Fruit fly (Drosophila melanogaster) whole organism, embryonic: ENCODE measurements around the gene CG33687.

Experiments used
- Asciz ChIP-seq: fragments of 200-800 bp; sonication (Bioruptor generic); optimal IDR thresholded peaks from 2 replicates; lab custom pipeline; 2017; ENCODE audit warnings: missing biosample characterization, mild to moderate bottlenecking, missing genetic modification characterization, missing genetic modification reagents
- C15 ChIP-seq: fragments of 200-800 bp; sonication (Bioruptor generic); IDR thresholded peaks from 3 replicates; pipeline ENCODE4 v1.3.6; 2022; ENCODE audit warnings: missing biosample characterization, missing genetic modification characterization
- CG10147 ChIP-seq: fragments of 200-800 bp; sonication (Bioruptor generic); optimal IDR thresholded peaks from 2 replicates; lab custom pipeline; 2019; ENCODE audit warnings: missing biosample characterization, mild to moderate bottlenecking, missing genetic modification characterization, moderate library complexity
- CG11247 ChIP-seq: fragments of 200-800 bp; sonication (Bioruptor generic); IDR thresholded peaks from 2 replicates; pipeline ENCODE4 v1.3.6; 2022; ENCODE audit warnings: missing biosample characterization, missing genetic modification characterization
- CG11456 ChIP-seq: fragments of 200-800 bp; sonication (Bioruptor generic); IDR thresholded peaks from 3 replicates; pipeline ENCODE4 v1.3.6; 2022; ENCODE audit warnings: missing biosample characterization, missing genetic modification characterization
- CG11695 ChIP-seq: fragments of 200-800 bp; sonication (Bioruptor generic); IDR thresholded peaks from 3 replicates; pipeline ENCODE4 v1.3.6; 2022; ENCODE audit warnings: missing biosample characterization, missing genetic modification characterization
- CG12071 ChIP-seq: fragments of 200-800 bp; sonication (Bioruptor generic); optimal IDR thresholded peaks from 3 replicates; lab custom pipeline; 2018; ENCODE audit warnings: missing biosample characterization, mild to moderate bottlenecking, missing genetic modification characterization
- CG1233 ChIP-seq: fragments of 200-800 bp; sonication (Bioruptor generic); optimal IDR thresholded peaks from 4 replicates; lab custom pipeline; 2018; ENCODE audit warnings: missing biosample characterization, mild to moderate bottlenecking, missing genetic modification characterization
- CG14014 ChIP-seq: fragments of 200-800 bp; sonication (Bioruptor generic); IDR thresholded peaks from 2 replicates; pipeline ENCODE4 v1.3.6; 2022; ENCODE audit warnings: missing biosample characterization, missing genetic modification characterization
- CG14965 ChIP-seq: fragments of 200-800 bp; sonication (Bioruptor generic); optimal IDR thresholded peaks from 2 replicates; lab custom pipeline; 2016; ENCODE audit warnings: missing biosample characterization, missing genetic modification characterization, borderline replicate concordance
- CG16815 ChIP-seq: fragments of 200-800 bp; sonication (Bioruptor generic); optimal IDR thresholded peaks from 3 replicates; lab custom pipeline; 2017; ENCODE audit warnings: missing biosample characterization, mild to moderate bottlenecking, missing genetic modification characterization
- CG17359 ChIP-seq: fragments of 200-800 bp; sonication (Bioruptor generic); optimal IDR thresholded peaks from 3 replicates; lab custom pipeline; 2018; ENCODE audit warnings: missing biosample characterization, mild to moderate bottlenecking, missing genetic modification characterization, moderate library complexity
- CG17361 ChIP-seq: fragments of 200-800 bp; sonication (Bioruptor generic); IDR thresholded peaks from 3 replicates; pipeline ENCODE4 v1.3.6; 2022; ENCODE audit warnings: missing biosample characterization, missing genetic modification characterization
- CG17912 ChIP-seq: fragments of 200-800 bp; sonication (Bioruptor generic); optimal IDR thresholded peaks from 2 replicates; lab custom pipeline; 2018; ENCODE audit warnings: missing biosample characterization, mild to moderate bottlenecking, missing genetic modification characterization
- CG1792 ChIP-seq: fragments of 200-800 bp; sonication (Bioruptor generic); optimal IDR thresholded peaks from 2 replicates; lab custom pipeline; 2016; ENCODE audit warnings: missing biosample characterization, missing genetic modification characterization
- CG2889 ChIP-seq: fragments of 200-800 bp; sonication (Bioruptor generic); IDR thresholded peaks from 3 replicates; pipeline ENCODE4 v1.3.6; 2022; ENCODE audit warnings: missing biosample characterization, missing genetic modification characterization
- CG30403 ChIP-seq: fragments of 200-800 bp; sonication (Bioruptor generic); optimal IDR thresholded peaks from 3 replicates; lab custom pipeline; 2016; ENCODE audit warnings: missing biosample characterization, missing genetic modification characterization
- CG3281 ChIP-seq: fragments of 200-800 bp; sonication (Bioruptor generic); optimal IDR thresholded peaks from 3 replicates; lab custom pipeline; 2017; ENCODE audit warnings: missing biosample characterization, mild to moderate bottlenecking, missing genetic modification characterization
- CG34422 ChIP-seq: fragments of 200-800 bp; sonication (Bioruptor generic); IDR thresholded peaks from 3 replicates; pipeline ENCODE4 v1.3.6; 2022; ENCODE audit warnings: missing biosample characterization, missing genetic modification characterization
- CG3847 ChIP-seq: fragments of 200-800 bp; sonication (Bioruptor generic); IDR thresholded peaks from 2 replicates; pipeline ENCODE4 v1.3.6; 2022; ENCODE audit warnings: missing biosample characterization, missing genetic modification characterization
- CG4404 ChIP-seq: fragments of 200-800 bp; sonication (Bioruptor generic); IDR thresholded peaks from 2 replicates; pipeline ENCODE4 v1.3.6; 2022; ENCODE audit warnings: missing biosample characterization, missing genetic modification characterization
- CG9817 ChIP-seq: fragments of 200-800 bp; sonication (Bioruptor generic); optimal IDR thresholded peaks from 2 replicates; lab custom pipeline; 2018; ENCODE audit warnings: missing biosample characterization, mild to moderate bottlenecking, missing genetic modification characterization, moderate library complexity
- Chrac-16 ChIP-seq: fragments of 200-800 bp; sonication (Bioruptor generic); optimal IDR thresholded peaks from 3 replicates; lab custom pipeline; 2016; ENCODE audit warnings: missing biosample characterization, missing genetic modification characterization
- D19B ChIP-seq: fragments of 200-800 bp; sonication (Bioruptor generic); optimal IDR thresholded peaks from 2 replicates; lab custom pipeline; 2017; ENCODE audit warnings: missing biosample characterization, mild to moderate bottlenecking, missing genetic modification characterization
- Dad ChIP-seq: fragments of 200-800 bp; sonication (Bioruptor generic); optimal IDR thresholded peaks from 3 replicates; lab custom pipeline; 2016; ENCODE audit warnings: missing biosample characterization, missing genetic modification characterization
- Dip3 ChIP-seq: fragments of 200-800 bp; sonication (Bioruptor generic); optimal IDR thresholded peaks from 3 replicates; lab custom pipeline; 2016; ENCODE audit warnings: missing biosample characterization, missing genetic modification characterization
- Eip74EF ChIP-seq, 2 experiments: fragments of 200-800 bp in 1 of 2; fragments of >200 bp in 1 of 2; sonication (Bioruptor generic) in 1 of 2; optimal IDR thresholded peaks; 2 replicates each; lab custom pipeline; 2017 to 2019; ENCODE audit warnings: missing biosample characterization in 2 of 2, missing genetic modification characterization in 2 of 2, mild to moderate bottlenecking in 1 of 2, moderate library complexity in 1 of 2
- Ets65A ChIP-seq: fragments of 200-800 bp; sonication (Bioruptor generic); peaks from one replicate; lab custom pipeline; 2016; ENCODE audit warnings: missing biosample characterization, missing genetic modification characterization
- Fer3 ChIP-seq: fragments of 200-800 bp; sonication (Bioruptor generic); optimal IDR thresholded peaks from 2 replicates; lab custom pipeline; 2018; ENCODE audit warnings: missing biosample characterization, mild to moderate bottlenecking, missing genetic modification characterization, moderate library complexity
- HHEX ChIP-seq: fragments of 200-800 bp; sonication (Bioruptor generic); optimal IDR thresholded peaks from 3 replicates; lab custom pipeline; 2017; ENCODE audit warnings: missing biosample characterization, mild to moderate bottlenecking, missing genetic modification characterization, missing genetic modification reagents
- Hr51 ChIP-seq, 2 experiments: fragments of 200-800 bp; sonication (Bioruptor generic); optimal IDR thresholded peaks; 2 replicates in 1 of 2; 3 replicates in 1 of 2; lab custom pipeline; 2016 to 2018; ENCODE audit warnings: missing biosample characterization in 2 of 2, missing genetic modification characterization in 2 of 2, mild to moderate bottlenecking in 1 of 2, moderate library complexity in 1 of 2
- Meics ChIP-seq: fragments of 200-800 bp; sonication (Bioruptor generic); optimal IDR thresholded peaks from 2 replicates; lab custom pipeline; 2017; ENCODE audit warnings: missing biosample characterization, mild to moderate bottlenecking, missing genetic modification characterization
- NK7.1 ChIP-seq: fragments of 200-800 bp; sonication (Bioruptor generic); optimal IDR thresholded peaks from 3 replicates; lab custom pipeline; 2016; ENCODE audit warnings: missing biosample characterization, missing genetic modification characterization
- Ravus ChIP-seq: fragments of 200-800 bp; sonication (Bioruptor generic); IDR thresholded peaks from 2 replicates; pipeline ENCODE4 v1.3.6; 2022; ENCODE audit warnings: missing biosample characterization, missing genetic modification characterization
- al ChIP-seq: fragments of 200-800 bp; sonication (Bioruptor generic); IDR thresholded peaks from 2 replicates; pipeline ENCODE4 v1.3.6; 2022; ENCODE audit warnings: missing biosample characterization, missing genetic modification characterization
- amos ChIP-seq: fragments of 200-800 bp; sonication (Bioruptor generic); IDR thresholded peaks from 2 replicates; pipeline ENCODE4 v1.3.6; 2022; ENCODE audit warnings: missing biosample characterization, missing genetic modification characterization; ENCODE audit not compliant: partially characterized antibody
- cg ChIP-seq: fragments of 200-800 bp; sonication (Bioruptor generic); optimal IDR thresholded peaks from 3 replicates; lab custom pipeline; 2019; ENCODE audit warnings: missing biosample characterization, mild to moderate bottlenecking, missing genetic modification characterization, moderate library complexity
- dmrt11E ChIP-seq: fragments of 200-800 bp; sonication (Bioruptor generic); optimal IDR thresholded peaks from 3 replicates; lab custom pipeline; 2018; ENCODE audit warnings: missing biosample characterization, mild to moderate bottlenecking, missing genetic modification characterization, moderate library complexity
- dysf ChIP-seq: fragments of 200-800 bp; sonication (Bioruptor generic); IDR thresholded peaks from 3 replicates; pipeline ENCODE4 v1.3.6; 2022; ENCODE audit warnings: missing biosample characterization, missing genetic modification characterization
- eve ChIP-seq, 2 experiments: fragments of >200 bp; optimal IDR thresholded peaks; 2 replicates each; lab custom pipeline; 2017; ENCODE audit warnings: missing biosample characterization in 2 of 2, missing genetic modification characterization in 2 of 2
- gem ChIP-seq: fragments of 200-800 bp; sonication (Bioruptor generic); optimal IDR thresholded peaks from 2 replicates; lab custom pipeline; 2019; ENCODE audit warnings: missing biosample characterization, mild to moderate bottlenecking, missing genetic modification characterization, moderate library complexity
- h ChIP-seq: fragments of >200 bp; optimal IDR thresholded peaks from 2 replicates; lab custom pipeline; 2017
- inv ChIP-seq: fragments of 200-800 bp; sonication (Bioruptor generic); IDR thresholded peaks from 2 replicates; pipeline ENCODE4 v1.3.6; 2022; ENCODE audit warnings: missing biosample characterization, missing genetic modification characterization; ENCODE audit not compliant: partially characterized antibody
- lilli ChIP-seq: fragments of 200-800 bp; sonication (Bioruptor generic); optimal IDR thresholded peaks from 3 replicates; lab custom pipeline; 2016; ENCODE audit warnings: missing biosample characterization, missing genetic modification characterization
- onecut ChIP-seq: fragments of 200-800 bp; sonication (Bioruptor generic); IDR thresholded peaks from 2 replicates; pipeline ENCODE4 v1.3.6; 2022; ENCODE audit warnings: missing biosample characterization, missing genetic modification characterization
- org-1 ChIP-seq: fragments of 200-800 bp; sonication (Bioruptor generic); optimal IDR thresholded peaks from 2 replicates; lab custom pipeline; 2017; ENCODE audit warnings: missing biosample characterization, missing genetic modification characterization
- otp ChIP-seq: fragments of 200-800 bp; sonication (Bioruptor generic); IDR thresholded peaks from 3 replicates; pipeline ENCODE4, ENCODE4 v1.3.6; 2022; ENCODE audit warnings: missing biosample characterization, missing genetic modification characterization
- sqz ChIP-seq: fragments of 200-800 bp; sonication (Bioruptor generic); optimal IDR thresholded peaks from 3 replicates; lab custom pipeline; 2018; ENCODE audit warnings: missing biosample characterization, mild to moderate bottlenecking, missing genetic modification characterization
- wor ChIP-seq: fragments of 200-800 bp; sonication (Bioruptor generic); IDR thresholded peaks from 2 replicates; pipeline ENCODE4 v1.3.6; 2022; ENCODE audit warnings: missing biosample characterization, missing genetic modification characterization

CG33687 gene

DNA sequence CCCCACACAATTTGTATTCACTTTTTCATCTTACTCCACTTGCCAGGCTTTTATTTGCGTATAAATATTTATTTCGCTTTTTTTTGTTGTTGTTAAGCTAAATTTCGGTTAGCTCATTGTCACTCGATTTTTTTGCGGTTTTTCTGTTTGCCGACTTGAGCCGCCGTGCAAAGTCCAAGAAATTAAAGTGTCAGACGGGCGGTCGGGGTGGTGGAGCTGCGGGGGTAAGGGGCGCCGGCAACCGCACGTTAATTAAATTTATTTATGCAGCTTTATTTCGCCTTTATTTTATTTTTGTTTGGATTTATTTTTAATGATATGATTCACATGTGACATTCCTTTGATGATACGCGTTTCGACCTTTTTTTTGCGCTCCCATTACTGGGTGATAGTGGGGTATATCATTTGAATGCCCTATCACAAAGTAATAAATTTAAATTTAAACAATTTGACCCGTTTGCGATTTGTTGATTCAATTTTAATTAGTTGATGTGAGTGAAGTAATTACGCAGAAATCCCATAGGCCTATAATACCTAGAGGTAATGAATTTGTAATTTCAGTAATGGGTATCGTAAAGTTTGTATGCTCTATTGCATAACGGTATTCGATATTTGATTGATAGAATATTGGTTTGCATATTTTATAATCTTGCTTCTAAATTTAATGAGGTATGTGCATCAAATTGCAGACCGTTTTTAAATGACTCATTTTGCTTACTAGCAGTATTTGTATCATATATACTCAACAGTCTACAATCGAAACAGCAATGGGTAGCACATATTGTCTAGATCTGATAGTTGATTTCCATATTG is 32.1 kb upstream of the CG33687 start (continued):
- TF ChIP-seq CG1233 (GFP tag; lab: Kevin White, UChicago): peak; percentile 29
- peak; percentile 2 for TF ChIP-seq Asciz (GFP tag; lab: Kevin White, UChicago)
- TF ChIP-seq dmrt11E: no peak
- no peak for TF ChIP-seq Dad (GFP tag; lab: Kevin White, UChicago)
- TF ChIP-seq D19B: peak; percentile 90
- TF ChIP-seq cg (GFP tag; lab: Kevin White, UChicago): no peak
- TF ChIP-seq eve (GFP tag; optimal IDR thresholded peaks at IDR 0.05; lab: Kevin White, UChicago): peak in 1 of 2 experiments; percentile 2
- peak; percentile 78 for TF ChIP-seq lilli (GFP tag; lab: Kevin White, UChicago)
- peak; percentile 66 for TF ChIP-seq Dip3 (GFP tag; lab: Kevin White, UChicago)
- TF ChIP-seq inv: no peak
- no peak for TF ChIP-seq onecut (GFP tag; lab: Robert Waterston, UW)
- peak; percentile 25 for TF ChIP-seq CG9817 (tag; lab: Kevin White, UChicago)
- no peak for TF ChIP-seq sqz (GFP tag; lab: Kevin White, UChicago)
- peak; percentile 17 for TF ChIP-seq NK7.1
- peak; percentile 15 for TF ChIP-seq CG1792 (GFP tag; lab: Kevin White, UChicago)
- TF ChIP-seq CG14965 (GFP tag; lab: Kevin White, UChicago): no peak
- TF ChIP-seq CG11456 (GFP tag; lab: Robert Waterston, UW): no peak
- TF ChIP-seq CG3281 (GFP tag; lab: Kevin White, UChicago): peak; percentile 49
- TF ChIP-seq CG17359 (tag; lab: Kevin White, UChicago): peak; percentile 31
- peak; percentile 45; the same call in 1 of the 2 replicates for TF ChIP-seq CG11247 (GFP tag; lab: Robert Waterston, UW)
- TF ChIP-seq Hr51 (GFP tag; optimal IDR thresholded peaks at IDR 0.05; lab: Kevin White, UChicago): peak in 1 of 2 experiments; percentile 61
- TF ChIP-seq CG4404 (GFP tag; lab: Robert Waterston, UW): peak; percentile 41; the same call in 1 of the 2 replicates
- peak; percentile 34 for TF ChIP-seq Fer3
- peak; percentile 65 for TF ChIP-seq CG17361 (GFP tag; lab: Robert Waterston, UW)
- TF ChIP-seq CG30403 (GFP tag; lab: Kevin White, UChicago): peak; percentile 66
- peak; percentile 68 for TF ChIP-seq dysf (GFP tag; lab: Robert Waterston, UW)
- 0 out of 3 replicates have a peak, but pooled peaks have one; percentile 45 for TF ChIP-seq otp (GFP tag; lab: Robert Waterston, UW)
- peak; percentile 37 for TF ChIP-seq Meics (GFP tag; lab: Kevin White, UChicago)
- peak; percentile 39 for TF ChIP-seq Chrac-16 (GFP tag; lab: Kevin White, UChicago)
- TF ChIP-seq amos: no peak
- TF ChIP-seq CG2889: peak; percentile 41; the same call in 1 of the 3 replicates
- TF ChIP-seq org-1: peak; percentile 42
- peak; percentile 64 for TF ChIP-seq gem
- TF ChIP-seq CG17912 (GFP tag; lab: Kevin White, UChicago): no peak
- no peak for TF ChIP-seq CG12071 (GFP tag; lab: Kevin White, UChicago)
- no peak for TF ChIP-seq CG34422
- TF ChIP-seq wor (GFP tag; lab: Robert Waterston, UW): no peak
- peak; percentile 68 for TF ChIP-seq CG10147
- no peak for TF ChIP-seq Ravus (GFP tag; lab: Robert Waterston, UW)
- TF ChIP-seq al (GFP tag; lab: Robert Waterston, UW): peak; percentile 73
- no peak for TF ChIP-seq h (lab: Kevin White, UChicago)
- TF ChIP-seq HHEX (GFP tag; lab: Kevin White, UChicago): peak; percentile 8
- TF ChIP-seq Eip74EF (GFP tag; optimal IDR thresholded peaks at IDR 0.05; lab: Kevin White, UChicago): no peak
- peak; percentile 89 for TF ChIP-seq Ets65A (GFP tag; lab: Kevin White, UChicago)
- TF ChIP-seq CG16815 (GFP tag; lab: Kevin White, UChicago): peak; percentile 32
- peak; percentile 50; the same call in 1 of the 3 replicates for TF ChIP-seq CG11695 (GFP tag; lab: Robert Waterston, UW)
- TF ChIP-seq C15 (GFP tag; lab: Robert Waterston, UW): no peak
- TF ChIP-seq CG3847 (GFP tag; lab: Robert Waterston, UW): peak; percentile 56
- TF ChIP-seq CG14014: peak; percentile 6; the same call in 1 of the 2 replicates
